Fruit fly (Drosophila melanogaster): ENCODE results near the gene CG45492.

- TF ChIP-seq CG4496 (GFP tag; IDR thresholded peaks at IDR 0.05) (no peak), D1 (tag; optimal IDR thresholded peaks at IDR 0.05) (no peak), CG10348 (GFP tag; IDR thresholded peaks at IDR 0.05) (no peak), CG14655 (GFP tag; optimal IDR thresholded peaks at IDR 0.05) (no peak)
Observed at dm6 chrX:19897991-19898473, 45.9 kb downstream of the CG45492 start.

Measured in whole organism, pupa.